Worm (Caenorhabditis elegans) whole organism, midembryonic: ENCODE data around the gene nhr-135.

Experiments used
- T22C8.4 ChIP-seq: fragments of 200-800 bp; sonication (Bioruptor generic); IDR thresholded peaks from 2 replicates; pipeline ENCODE4 v1.3.6; 2022; ENCODE audit warnings: missing genetic modification characterization, missing compliant biosample characterization
- cog-1 ChIP-seq: sonication (generic microtip); optimal IDR thresholded peaks from 2 replicates; lab custom pipeline; 2016; ENCODE audit warnings: missing genetic modification characterization, missing compliant biosample characterization
- flt-1 ChIP-seq: fragments of 200-800 bp; sonication (Bioruptor generic); IDR thresholded peaks from 2 replicates; pipeline ENCODE4 v1.3.6; 2022; ENCODE audit warnings: missing genetic modification characterization, missing compliant biosample characterization
- med-1 ChIP-seq: sonication (generic microtip); optimal IDR thresholded peaks from 2 replicates; lab custom pipeline; 2017; ENCODE audit warnings: missing genetic modification characterization, mild to moderate bottlenecking, missing compliant biosample characterization, antibody characterized with exemption, missing genetic modification reagents; ENCODE audit not compliant: insufficient read depth
- ref-1 ChIP-seq: fragments of 200-800 bp; sonication (Bioruptor generic); conservative IDR thresholded peaks from 2 replicates; pipeline ENCODE4 v1.3.6; 2022; ENCODE audit warnings: missing genetic modification reagents, missing genetic modification characterization, missing compliant biosample characterization
- tab-1 ChIP-seq: fragments of 200-800 bp; sonication (Bioruptor generic); IDR thresholded peaks from 2 replicates; pipeline ENCODE4 v1.3.6; 2022; ENCODE audit warnings: missing genetic modification characterization, missing compliant biosample characterization
- ztf-23 ChIP-seq: fragments of 200-800 bp; sonication (Bioruptor generic); IDR thresholded peaks from 2 replicates; pipeline ENCODE4 v1.3.6; 2022; ENCODE audit warnings: missing genetic modification reagents, missing genetic modification characterization, missing compliant biosample characterization
- ztf-29 ChIP-seq: fragments of 200-800 bp; sonication (Bioruptor generic); IDR thresholded peaks from 2 replicates; pipeline ENCODE4 v1.3.6; 2022; ENCODE audit warnings: missing genetic modification reagents, missing genetic modification characterization, missing compliant biosample characterization

- TF ChIP-seq ztf-29 (GFP tag; lab: Robert Waterston, UW) = no peak
- TF ChIP-seq med-1 (GFP tag; lab: Kevin White, UChicago) = no peak
- TF ChIP-seq flt-1 (GFP tag; lab: Robert Waterston, UW) = no peak
- TF ChIP-seq T22C8.4 (GFP tag; lab: Robert Waterston, UW) = no peak
- no peak for TF ChIP-seq ref-1 (GFP tag; lab: Robert Waterston, UW)
- TF ChIP-seq cog-1 (tag; lab: Kevin White, UChicago) = no peak
- no peak for TF ChIP-seq ztf-23 (GFP tag; lab: Robert Waterston, UW)
- TF ChIP-seq tab-1 (GFP tag; lab: Robert Waterston, UW) = no peak
Observed at ce11 chrV:7111276-7111675, 17.7 kb upstream of the nhr-135 start.
